Worm (Caenorhabditis elegans) whole organism, dauer: ENCODE data around the gene ZK1320.11.

Source experiments
- unc-62 ChIP-seq: sonication (generic microtip); optimal IDR thresholded peaks from 2 replicates; lab custom pipeline; 2017; ENCODE audit warnings: missing biosample characterization, missing genetic modification reagents, missing genetic modification characterization

ZK1320.11 gene

DNA sequence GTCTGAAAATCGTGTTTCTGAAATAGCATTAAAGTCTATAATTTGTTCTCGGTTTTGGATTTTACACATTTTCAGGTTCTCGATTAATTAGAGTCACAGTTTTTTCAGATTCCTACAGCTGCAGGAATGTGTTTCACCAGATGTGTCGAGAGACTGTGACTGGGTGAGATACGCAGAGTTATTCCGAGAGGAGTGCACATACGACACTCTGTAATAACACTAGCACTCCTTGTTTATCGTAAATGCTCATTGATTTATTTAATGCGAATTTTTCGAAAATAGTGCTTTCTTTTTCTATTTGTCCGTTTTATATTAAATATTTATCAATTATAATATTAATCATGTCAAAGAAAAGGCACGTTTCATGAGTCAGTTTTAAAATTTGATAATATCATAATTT is at the start of gene ZK1320.11:
ZK1320.11 (plus strand) TSS at position 243 of the 400 bp plus-strand sequence.
- no peak for TF ChIP-seq unc-62 (GFP tag; lab: Kevin White, UChicago)

ce11 chrII:9617902-9618245 is 49.5 kb upstream of the ZK1320.11 start:
- no peak for TF ChIP-seq unc-62 (GFP tag; lab: Kevin White, UChicago)

- TF ChIP-seq unc-62 (GFP tag; lab: Kevin White, UChicago), result no peak
Measured at ce11 chrII:9618759-9619158, 48.7 kb upstream of the ZK1320.11 start.

- TF ChIP-seq unc-62 (GFP tag; lab: Kevin White, UChicago), result no peak
Measured at ce11 chrII:9619402-9619862, 48.0 kb upstream of the ZK1320.11 start.

ce11 chrII:9619995-9620535 is 47.4 kb upstream of the ZK1320.11 start:
- no peak for TF ChIP-seq unc-62 (GFP tag; lab: Kevin White, UChicago)

- no peak for TF ChIP-seq unc-62 (GFP tag; lab: Kevin White, UChicago)
Measured at ce11 chrII:9620616-9621015, 46.8 kb upstream of the ZK1320.11 start.

DNA sequence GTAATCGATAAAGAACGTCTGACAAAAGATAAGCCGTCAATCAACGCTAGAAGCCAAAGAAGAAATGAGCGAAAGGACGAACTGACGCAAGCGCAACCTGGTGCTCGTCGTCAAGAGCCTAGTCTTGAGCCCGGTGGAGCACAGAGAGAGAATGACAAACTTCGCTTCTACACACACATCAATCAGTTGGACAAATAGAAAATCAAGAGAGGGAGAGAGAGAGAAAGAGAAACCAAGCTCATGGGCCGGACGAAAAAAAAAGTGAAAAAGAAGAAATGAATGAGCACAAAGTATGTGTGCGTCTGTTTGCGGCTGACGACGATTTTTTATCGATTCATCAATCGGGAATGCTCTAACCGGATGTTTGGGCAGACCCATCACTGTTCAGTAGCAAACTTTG is 46.3 kb upstream of the ZK1320.11 start:
- no peak for TF ChIP-seq unc-62 (GFP tag; lab: Kevin White, UChicago)

DNA sequence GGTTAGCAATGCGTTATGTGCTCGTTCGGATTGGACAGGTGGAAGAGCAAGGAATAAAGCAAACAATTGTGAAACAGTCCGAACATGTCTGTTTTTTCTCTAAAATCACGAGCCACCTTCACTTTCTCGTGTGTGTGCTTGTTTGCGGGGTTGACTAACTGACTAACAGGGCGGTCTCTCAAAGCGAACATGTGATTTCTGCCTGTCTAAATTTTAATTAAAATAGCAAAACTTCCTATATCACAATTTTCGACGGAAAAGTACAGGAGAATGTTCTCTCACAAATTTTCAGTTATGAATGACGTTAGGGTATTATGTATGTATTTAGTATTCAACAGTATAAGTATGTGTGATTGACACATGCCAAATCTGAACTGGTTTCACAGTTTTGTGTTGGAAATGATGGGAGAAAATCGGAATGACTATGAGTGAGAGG is 45.5 kb upstream of the ZK1320.11 start:
- no peak for TF ChIP-seq unc-62 (GFP tag; lab: Kevin White, UChicago)

- no peak for TF ChIP-seq unc-62 (GFP tag; lab: Kevin White, UChicago)
Measured at ce11 chrII:9624110-9624695, 43.2 kb upstream of the ZK1320.11 start, which contains the start of the genes dnj-20 and ZK1307.8. Gene dnj-20 (minus strand): TSS chrII:9624176. Gene ZK1307.8 (plus strand): TSS chrII:9624613.

ce11 chrII:9625930-9626329 is 41.5 kb upstream of the ZK1320.11 start:
- no peak for TF ChIP-seq unc-62 (GFP tag; lab: Kevin White, UChicago)

- TF ChIP-seq unc-62 (GFP tag; lab: Kevin White, UChicago), result no peak
Measured at ce11 chrII:9636300-9636699, 31.1 kb upstream of the ZK1320.11 start, which contains the start of gene ZK1307.7. Gene ZK1307.7 (plus strand): TSS chrII:9636600.

ce11 chrII:9644438-9644837 is 23.0 kb upstream of the ZK1320.11 start, which contains the start of gene fzr-1:
Gene fzr-1 (minus strand): TSS chrII:9644466.
- TF ChIP-seq unc-62 (GFP tag; lab: Kevin White, UChicago), result no peak

- no peak for TF ChIP-seq unc-62 (GFP tag; lab: Kevin White, UChicago)
Measured at ce11 chrII:9644940-9645634, 22.3 kb upstream of the ZK1320.11 start.

DNA sequence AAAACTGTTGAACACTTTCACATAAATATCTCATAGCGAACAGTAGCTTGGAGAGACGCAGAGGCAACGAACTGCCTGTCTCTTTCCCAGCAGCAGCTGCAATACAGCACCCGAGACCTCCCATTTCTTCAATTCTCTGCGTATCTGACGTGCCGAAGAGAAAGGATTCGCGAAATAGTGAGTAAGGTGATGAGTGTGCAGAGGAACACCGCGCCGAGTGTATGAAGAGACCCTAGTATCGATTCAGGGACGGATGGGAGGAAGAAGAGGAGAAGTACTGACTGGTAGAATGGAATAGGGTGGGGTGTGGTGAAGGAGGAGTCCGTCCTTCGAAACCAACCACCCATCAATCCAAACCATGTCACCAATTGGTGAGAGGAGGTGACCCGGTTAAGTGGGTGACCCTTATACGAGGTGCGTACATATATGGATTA is 21.3 kb upstream of the ZK1320.11 start:
- no peak for TF ChIP-seq unc-62 (GFP tag; lab: Kevin White, UChicago)

DNA sequence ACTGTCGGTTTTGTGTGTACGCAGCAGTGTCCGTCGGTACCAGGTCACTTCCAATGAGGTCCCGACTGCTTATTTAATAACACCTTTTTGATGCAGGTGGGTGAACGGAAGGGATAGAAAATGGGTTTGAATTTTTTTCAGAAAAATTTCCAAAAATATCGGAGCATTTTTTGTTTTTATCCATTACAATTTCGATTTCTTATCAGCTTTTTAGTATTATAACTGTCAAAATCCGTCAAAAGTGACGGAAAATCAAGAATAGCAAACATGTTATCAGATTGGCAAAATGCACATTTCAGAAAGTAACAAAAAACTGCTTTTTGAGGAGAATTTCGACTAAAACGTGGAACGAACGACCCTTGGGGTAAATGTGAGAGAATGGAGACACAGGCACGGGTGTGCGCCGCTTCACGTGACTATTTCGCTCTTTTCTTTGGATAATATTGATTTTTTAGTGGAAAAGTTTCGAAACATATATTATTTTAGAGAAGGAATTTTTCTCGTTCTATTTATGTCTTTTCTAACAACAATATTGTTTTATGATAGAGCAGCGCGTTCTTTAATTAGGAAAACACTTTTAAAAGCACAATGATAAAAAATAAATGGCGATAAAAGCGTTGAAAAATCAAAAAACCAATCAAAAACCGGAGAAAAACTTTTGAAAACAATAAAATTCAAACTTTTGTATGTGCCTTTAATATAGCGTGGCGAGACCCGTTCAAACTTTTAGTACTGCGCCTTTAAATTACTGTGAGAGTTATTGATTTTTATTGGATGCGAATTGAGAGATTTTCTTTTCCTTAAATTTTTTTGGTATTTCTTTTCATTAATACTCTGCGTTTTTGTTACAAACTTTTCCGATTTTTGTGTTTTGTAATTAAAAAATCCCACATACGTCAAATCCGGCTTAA is 20.2 kb upstream of the ZK1320.11 start, which contains the start of gene sqv-8:
sqv-8 (plus strand) TSS at position 51 of the 911 bp plus-strand sequence.
- TF ChIP-seq unc-62 (GFP tag; lab: Kevin White, UChicago), result no peak
